Worm (Caenorhabditis elegans): ENCODE results near the gene F55A11.8.

F55A11.8 gene

ce11 chrV:11820551-11820950, 32.6 kb downstream of the F55A11.8 start:
- TF ChIP-seq klf-2 (GFP tag; conservative IDR thresholded peaks at IDR 0.05) (no peak), T22C8.4 (GFP tag; IDR thresholded peaks at IDR 0.05) (no peak), ztf-23 (GFP tag; IDR thresholded peaks at IDR 0.05) (no peak), cog-1 (tag; optimal IDR thresholded peaks at IDR 0.05) (no peak), ref-1 (GFP tag; conservative IDR thresholded peaks at IDR 0.05) (no peak), ztf-29 (GFP tag; IDR thresholded peaks at IDR 0.05) (no peak), tab-1 (GFP tag; IDR thresholded peaks at IDR 0.05) (no peak), flt-1 (GFP tag; IDR thresholded peaks at IDR 0.05) (no peak), med-1 (GFP tag; optimal IDR thresholded peaks at IDR 0.05; ENCODE audit: insufficient read depth) (no peak)

ce11 chrV:11822461-11822939, 34.5 kb downstream of the F55A11.8 start, which contains the start of gene pyc-1:
TSS of gene pyc-1 (minus strand) at chrV:11822529.
- no peak for TF ChIP-seq ztf-23 (GFP tag; IDR thresholded peaks at IDR 0.05)
- no peak for TF ChIP-seq klf-2 (GFP tag; conservative IDR thresholded peaks at IDR 0.05)
- TF ChIP-seq ztf-29 (GFP tag; IDR thresholded peaks at IDR 0.05): no peak
- no peak for TF ChIP-seq cog-1 (tag; optimal IDR thresholded peaks at IDR 0.05)
- TF ChIP-seq ref-1 (GFP tag; conservative IDR thresholded peaks at IDR 0.05): no peak
- TF ChIP-seq med-1 (GFP tag; optimal IDR thresholded peaks at IDR 0.05; ENCODE audit: insufficient read depth): no peak
- no peak for TF ChIP-seq flt-1 (GFP tag; IDR thresholded peaks at IDR 0.05)
- no peak for TF ChIP-seq tab-1 (GFP tag; IDR thresholded peaks at IDR 0.05)
- TF ChIP-seq T22C8.4 (GFP tag; IDR thresholded peaks at IDR 0.05): no peak

DNA sequence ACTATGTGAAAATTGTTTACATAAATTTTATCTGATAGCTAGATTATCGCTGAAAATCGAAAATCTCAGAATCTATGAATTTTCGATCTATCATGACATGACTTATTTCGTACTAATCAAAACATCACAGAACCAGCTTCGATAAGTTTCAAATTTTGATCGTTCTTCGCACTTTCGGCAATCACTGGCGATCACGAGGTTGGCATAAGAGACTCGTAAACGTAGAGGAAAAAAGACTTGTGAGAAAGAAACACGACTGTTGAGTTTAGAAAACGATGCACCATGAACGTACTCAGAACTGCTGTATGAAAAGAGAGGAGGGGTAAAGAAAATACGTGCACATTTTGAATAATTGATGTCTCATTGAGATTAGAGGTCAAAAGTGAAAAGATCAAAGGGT, 36.0 kb downstream of the F55A11.8 start:
- TF ChIP-seq T22C8.4 (GFP tag; IDR thresholded peaks at IDR 0.05) (no peak), tab-1 (GFP tag; IDR thresholded peaks at IDR 0.05) (no peak), cog-1 (tag; optimal IDR thresholded peaks at IDR 0.05) (no peak), med-1 (GFP tag; optimal IDR thresholded peaks at IDR 0.05; ENCODE audit: insufficient read depth) (no peak), ztf-23 (GFP tag; IDR thresholded peaks at IDR 0.05) (no peak), ztf-29 (GFP tag; IDR thresholded peaks at IDR 0.05) (no peak), ref-1 (GFP tag; conservative IDR thresholded peaks at IDR 0.05) (no peak)

DNA sequence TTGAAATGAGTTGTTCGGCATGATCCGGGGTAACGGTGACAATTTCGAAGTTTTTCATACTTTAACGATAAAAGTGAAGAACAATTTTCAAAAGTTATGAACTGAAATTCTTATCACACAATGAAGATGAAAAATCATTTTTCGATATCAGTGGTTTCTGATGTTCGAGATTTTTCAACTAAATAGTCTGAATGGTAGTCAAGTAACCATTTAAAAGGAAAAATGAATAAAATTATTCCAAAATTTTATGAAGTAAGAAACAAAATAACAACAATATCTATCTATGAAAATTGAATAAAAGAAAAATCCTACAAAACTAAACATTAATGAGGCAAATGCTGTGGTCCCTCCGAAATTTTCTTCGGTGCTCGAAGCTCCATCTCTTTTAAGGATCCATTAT, 37.7 kb downstream of the F55A11.8 start, which contains the start of gene D2023.4:
TSS of gene D2023.4 (minus strand) at position 101 of the 400 bp plus-strand sequence.
- TF ChIP-seq flt-1 (GFP tag; IDR thresholded peaks at IDR 0.05): no peak
- no peak for TF ChIP-seq T22C8.4 (GFP tag; IDR thresholded peaks at IDR 0.05)
- TF ChIP-seq tab-1 (GFP tag; IDR thresholded peaks at IDR 0.05): no peak
- TF ChIP-seq med-1 (GFP tag; optimal IDR thresholded peaks at IDR 0.05; ENCODE audit: insufficient read depth): no peak
- TF ChIP-seq ztf-29 (GFP tag; IDR thresholded peaks at IDR 0.05): no peak
- TF ChIP-seq ztf-23 (GFP tag; IDR thresholded peaks at IDR 0.05): no peak
- TF ChIP-seq cog-1 (tag; optimal IDR thresholded peaks at IDR 0.05): no peak
- TF ChIP-seq klf-2 (GFP tag; conservative IDR thresholded peaks at IDR 0.05): no peak
- no peak for TF ChIP-seq ref-1 (GFP tag; conservative IDR thresholded peaks at IDR 0.05)

- no peak for TF ChIP-seq ztf-23 (GFP tag; IDR thresholded peaks at IDR 0.05)
- no peak for TF ChIP-seq ref-1 (GFP tag; conservative IDR thresholded peaks at IDR 0.05)
- TF ChIP-seq cog-1 (tag; optimal IDR thresholded peaks at IDR 0.05): no peak
- TF ChIP-seq tab-1 (GFP tag; IDR thresholded peaks at IDR 0.05): no peak
- TF ChIP-seq T22C8.4 (GFP tag; IDR thresholded peaks at IDR 0.05): no peak
- TF ChIP-seq med-1 (GFP tag; optimal IDR thresholded peaks at IDR 0.05; ENCODE audit: insufficient read depth): no peak
- TF ChIP-seq klf-2 (GFP tag; conservative IDR thresholded peaks at IDR 0.05): no peak
- no peak for TF ChIP-seq ztf-29 (GFP tag; IDR thresholded peaks at IDR 0.05)
- TF ChIP-seq flt-1 (GFP tag; IDR thresholded peaks at IDR 0.05): no peak
Measured at ce11 chrV:11826967-11827366, 39.0 kb downstream of the F55A11.8 start, which contains the start of the genes mpst-1 and D2023.6. TSS of gene mpst-1 (minus strand) at chrV:11827067. TSS of gene D2023.6 (plus strand) at chrV:11827354.

- TF ChIP-seq tab-1 (GFP tag; IDR thresholded peaks at IDR 0.05): no peak
- TF ChIP-seq cog-1 (tag; optimal IDR thresholded peaks at IDR 0.05): no peak
- TF ChIP-seq flt-1 (GFP tag; IDR thresholded peaks at IDR 0.05): no peak
- TF ChIP-seq ztf-23 (GFP tag; IDR thresholded peaks at IDR 0.05): no peak
- TF ChIP-seq klf-2 (GFP tag; conservative IDR thresholded peaks at IDR 0.05): no peak
- TF ChIP-seq ref-1 (GFP tag; conservative IDR thresholded peaks at IDR 0.05): no peak
- TF ChIP-seq T22C8.4 (GFP tag; IDR thresholded peaks at IDR 0.05): no peak
- no peak for TF ChIP-seq med-1 (GFP tag; optimal IDR thresholded peaks at IDR 0.05; ENCODE audit: insufficient read depth)
- TF ChIP-seq ztf-29 (GFP tag; IDR thresholded peaks at IDR 0.05): no peak
Measured at ce11 chrV:11829282-11829681, 41.3 kb downstream of the F55A11.8 start, which contains the start of gene col-158. TSS of gene col-158 (plus strand) at chrV:11829582.

DNA sequence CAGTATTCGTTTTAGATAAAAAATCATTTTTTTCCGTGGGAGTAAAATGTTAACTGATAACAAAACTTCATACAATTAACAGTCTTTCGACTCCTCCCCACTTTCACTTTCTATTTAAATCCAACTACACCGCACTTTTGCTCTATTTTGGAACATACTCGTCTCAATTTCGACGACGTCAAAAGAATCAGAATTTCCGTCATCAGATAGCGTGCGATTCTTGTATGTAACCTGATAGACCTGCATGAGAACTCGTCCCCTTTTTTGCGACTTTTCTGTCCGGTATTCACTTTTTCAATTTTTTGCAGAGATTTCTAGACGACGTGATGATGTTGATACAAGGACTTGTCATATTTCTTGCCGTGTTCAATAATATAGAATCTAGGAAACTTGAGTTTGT, 45.3 kb downstream of the F55A11.8 start, which contains the start of gene pho-8:
TSS of gene pho-8 (plus strand) at position 301 of the 400 bp plus-strand sequence.
- TF ChIP-seq ztf-29 (GFP tag; IDR thresholded peaks at IDR 0.05) (no peak), klf-2 (GFP tag; conservative IDR thresholded peaks at IDR 0.05) (no peak), flt-1 (GFP tag; IDR thresholded peaks at IDR 0.05) (no peak), ztf-23 (GFP tag; IDR thresholded peaks at IDR 0.05) (no peak), tab-1 (GFP tag; IDR thresholded peaks at IDR 0.05) (no peak), cog-1 (tag; optimal IDR thresholded peaks at IDR 0.05) (no peak), T22C8.4 (GFP tag; IDR thresholded peaks at IDR 0.05) (no peak), med-1 (GFP tag; optimal IDR thresholded peaks at IDR 0.05; ENCODE audit: insufficient read depth) (no peak), ref-1 (GFP tag; conservative IDR thresholded peaks at IDR 0.05) (no peak)

ce11 chrV:11836073-11836472, 48.1 kb downstream of the F55A11.8 start, which contains the start of gene R13H4.2:
TSS of gene R13H4.2 (plus strand) at chrV:11836391.
- TF ChIP-seq cog-1 (tag; optimal IDR thresholded peaks at IDR 0.05) (no peak), med-1 (GFP tag; optimal IDR thresholded peaks at IDR 0.05; ENCODE audit: insufficient read depth) (no peak), ztf-29 (GFP tag; IDR thresholded peaks at IDR 0.05) (no peak), tab-1 (GFP tag; IDR thresholded peaks at IDR 0.05) (no peak), ref-1 (GFP tag; conservative IDR thresholded peaks at IDR 0.05) (no peak)

Measured in whole organism, midembryonic.